Worm (Caenorhabditis elegans): ENCODE data around the gene srv-14.

- no peak for TF ChIP-seq lin-13 (tag; optimal IDR thresholded peaks at IDR 0.05)
- no peak for TF ChIP-seq unc-62 (GFP tag; optimal IDR thresholded peaks at IDR 0.05)
- TF ChIP-seq pha-4 (tag; optimal IDR thresholded peaks at IDR 0.05): no peak
- TF ChIP-seq mab-5 (tag; optimal IDR thresholded peaks at IDR 0.05): no peak
- no peak for TF ChIP-seq lin-32 (GFP tag; optimal IDR thresholded peaks at IDR 0.05)
- TF ChIP-seq elt-1 (tag; optimal IDR thresholded peaks at IDR 0.05; ENCODE audit: borderline replicate concordance, insufficient read depth): no peak
- TF ChIP-seq ztf-11 (tag; optimal IDR thresholded peaks at IDR 0.05): no peak
- TF ChIP-seq hlh-1 (tag; optimal IDR thresholded peaks at IDR 0.05): no peak
- no peak for TF ChIP-seq M03D4.4 (tag; optimal IDR thresholded peaks at IDR 0.05)
- no peak for TF ChIP-seq blmp-1 (tag; optimal IDR thresholded peaks at IDR 0.05)
- no peak for TF ChIP-seq nhr-76 (tag; optimal IDR thresholded peaks at IDR 0.05)
Observed at ce11 chrIV:15894819-15895218, 786 bp upstream of the srv-14 start.
